Fruit fly (Drosophila melanogaster): ENCODE data around the gene Csas.

DNA sequence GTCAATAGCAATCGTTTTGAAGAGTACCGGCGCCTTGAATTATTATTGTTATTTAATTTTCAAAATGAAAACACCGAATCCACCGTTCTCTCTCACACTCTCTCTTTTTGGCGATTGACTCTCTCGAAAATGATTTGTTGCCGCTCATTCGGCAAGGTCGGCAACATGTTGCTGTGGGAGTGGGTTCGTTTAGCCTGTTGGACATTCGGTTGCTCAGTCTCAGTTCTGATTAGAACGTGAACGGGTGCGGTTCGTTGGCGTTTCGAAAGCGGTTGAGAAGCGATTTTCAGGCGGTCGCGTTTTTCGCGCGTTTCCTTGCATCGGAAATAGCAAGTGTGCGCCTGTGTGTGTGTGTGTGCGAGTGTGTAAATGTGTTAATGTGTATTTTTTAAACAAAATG, 49.8 kb downstream of the Csas start, which contains the start of gene Ac76E:
- no peak for TF ChIP-seq rn (GFP tag; IDR thresholded peaks at IDR 0.05)
- no peak for TF ChIP-seq fd96Ca (GFP tag; IDR thresholded peaks at IDR 0.05)
- TF ChIP-seq D1 (tag; optimal IDR thresholded peaks at IDR 0.05), result no peak
- TF ChIP-seq CG9948 (tag; optimal IDR thresholded peaks at IDR 0.05), result no peak
- no peak for TF ChIP-seq CG10348 (GFP tag; IDR thresholded peaks at IDR 0.05)
- TF ChIP-seq EcR (GFP tag; optimal IDR thresholded peaks at IDR 0.05), result no peak

Data from whole organism, pupa.